Worm (Caenorhabditis elegans) whole organism, young adult: ENCODE results near the gene C07D10.5.

ENCODE experiments used
- F23B12.7 ChIP-seq: sonication (generic microtip); optimal IDR thresholded peaks from 2 replicates; lab custom pipeline; 2017; ENCODE audit warnings: missing genetic modification characterization, mild to moderate bottlenecking, missing compliant biosample characterization, antibody characterized with exemption, moderate library complexity; ENCODE audit not compliant: insufficient read depth
- F39B2.1 ChIP-seq: fragments of 200-800 bp; sonication (Bioruptor generic); IDR thresholded peaks from 2 replicates; pipeline ENCODE4 v1.3.6; 2022; ENCODE audit warnings: missing genetic modification reagents, missing genetic modification characterization, missing compliant biosample characterization
- F55B11.4 ChIP-seq: sonication (generic microtip); optimal IDR thresholded peaks from 2 replicates; lab custom pipeline; 2016; ENCODE audit warnings: missing compliant biosample characterization, missing genetic modification characterization, borderline replicate concordance; ENCODE audit not compliant: insufficient read depth
- T07F8.4 ChIP-seq: sonication (generic microtip); optimal IDR thresholded peaks from 2 replicates; lab custom pipeline; 2016; ENCODE audit warnings: mild to moderate bottlenecking, missing genetic modification characterization, moderate library complexity, missing compliant biosample characterization
- Y53F4B.3 ChIP-seq: fragments of 200-800 bp; sonication (Bioruptor generic); IDR thresholded peaks from 2 replicates; pipeline ENCODE4 v1.3.6; 2022; ENCODE audit warnings: missing genetic modification reagents, missing genetic modification characterization, missing compliant biosample characterization
- Y53G8AR.9 ChIP-seq: fragments of 200-800 bp; sonication (Bioruptor generic); conservative IDR thresholded peaks from 2 replicates; pipeline ENCODE4 v1.3.6; 2022; ENCODE audit warnings: missing genetic modification reagents, missing genetic modification characterization, missing compliant biosample characterization
- Y67H2A.10 ChIP-seq: fragments of 200-800 bp; sonication (Bioruptor generic); conservative IDR thresholded peaks from 2 replicates; pipeline ENCODE4 v1.3.6; 2022; ENCODE audit warnings: missing genetic modification reagents, missing genetic modification characterization, missing compliant biosample characterization
- ZK185.1 ChIP-seq: sonication (generic microtip); optimal IDR thresholded peaks from 2 replicates; lab custom pipeline; 2016; ENCODE audit warnings: mild to moderate bottlenecking, missing genetic modification characterization, missing compliant biosample characterization; ENCODE audit not compliant: poor library complexity, severe bottlenecking
- athp-1 ChIP-seq: sonication (generic microtip); optimal IDR thresholded peaks from 2 replicates; lab custom pipeline; 2017; ENCODE audit warnings: mild to moderate bottlenecking, missing genetic modification characterization, missing compliant biosample characterization
- bed-1 ChIP-seq: fragments of 200-800 bp; sonication (Bioruptor generic); IDR thresholded peaks from 2 replicates; pipeline ENCODE4 v1.3.6; 2022; ENCODE audit warnings: missing genetic modification reagents, missing genetic modification characterization, missing compliant biosample characterization
- ccch-3 ChIP-seq: fragments of 200-800 bp; sonication (Bioruptor generic); optimal IDR thresholded peaks from 2 replicates; lab custom pipeline; 2018; ENCODE audit warnings: mild to moderate bottlenecking, missing genetic modification characterization, missing compliant biosample characterization
- cebp-1 ChIP-seq, 2 experiments: fragments of 200-800 bp in 1 of 2; sonication (Bioruptor generic) in 1 of 2; sonication (generic microtip) in 1 of 2; IDR thresholded peaks in 1 of 2; optimal IDR thresholded peaks in 1 of 2; 2 replicates each; pipeline versions ENCODE4 v1.3.6 to Lab custom; 2017 to 2022; ENCODE audit warnings: missing compliant biosample characterization in 2 of 2, missing genetic modification characterization in 2 of 2, mild to moderate bottlenecking in 1 of 2, missing genetic modification reagents in 1 of 2, moderate library complexity in 1 of 2
- chd-7 ChIP-seq: sonication (generic microtip); optimal IDR thresholded peaks from 2 replicates; lab custom pipeline; 2016; ENCODE audit warnings: mild to moderate bottlenecking, missing genetic modification characterization, moderate library complexity, missing compliant biosample characterization
- efl-1 ChIP-seq: fragments of 150-350 bp; optimal IDR thresholded peaks from 2 replicates; lab custom pipeline; 2014; ENCODE audit warnings: missing biosample characterization, missing genetic modification reagents, missing genetic modification characterization
- hlh-12 ChIP-seq: sonication (generic microtip); optimal IDR thresholded peaks from 2 replicates; lab custom pipeline; 2016; ENCODE audit warnings: missing genetic modification characterization, missing compliant biosample characterization
- hlh-26 ChIP-seq: fragments of 200-800 bp; sonication (Bioruptor generic); conservative IDR thresholded peaks from 2 replicates; pipeline ENCODE4 v1.3.6; 2022; ENCODE audit warnings: missing genetic modification reagents, missing genetic modification characterization, missing compliant biosample characterization
- hmg-1.2 ChIP-seq: fragments of 200-800 bp; sonication (Bioruptor generic); IDR thresholded peaks from 2 replicates; pipeline ENCODE4 v1.3.6; 2022; ENCODE audit warnings: missing genetic modification reagents, missing genetic modification characterization, missing compliant biosample characterization
- hsf-1 ChIP-seq: fragments of 200-800 bp; sonication (Bioruptor generic); IDR thresholded peaks from 2 replicates; pipeline ENCODE4 v1.3.6; 2022; ENCODE audit warnings: missing genetic modification reagents, missing genetic modification characterization, missing compliant biosample characterization
- lin-40 ChIP-seq: sonication (generic microtip); optimal IDR thresholded peaks from 2 replicates; lab custom pipeline; 2016; ENCODE audit warnings: missing genetic modification characterization, mild to moderate bottlenecking, missing compliant biosample characterization, missing genotype, missing genetic modification reagents
- lin-54 ChIP-seq: fragments of 200-800 bp; sonication (Bioruptor generic); optimal IDR thresholded peaks from 2 replicates; lab custom pipeline; 2018; ENCODE audit warnings: mild to moderate bottlenecking, missing genetic modification characterization, missing compliant biosample characterization
- lsl-1 ChIP-seq: fragments of 200-800 bp; sonication (Bioruptor generic); optimal IDR thresholded peaks from 2 replicates; lab custom pipeline; 2018; ENCODE audit warnings: mild to moderate bottlenecking, missing genetic modification characterization, moderate library complexity, missing compliant biosample characterization
- lsy-27 ChIP-seq: sonication (generic microtip); optimal IDR thresholded peaks from 2 replicates; lab custom pipeline; 2017; ENCODE audit warnings: missing genetic modification characterization, mild to moderate bottlenecking, missing compliant biosample characterization, antibody characterized with exemption, missing genotype, borderline replicate concordance; ENCODE audit not compliant: insufficient read depth
- madf-10 ChIP-seq: sonication (generic microtip); optimal IDR thresholded peaks from 2 replicates; lab custom pipeline; 2016; ENCODE audit warnings: mild to moderate bottlenecking, missing genetic modification characterization, missing compliant biosample characterization
- madf-3 ChIP-seq: fragments of 200-800 bp; sonication (Bioruptor generic); IDR thresholded peaks from 2 replicates; pipeline ENCODE4 v1.3.6; 2022; ENCODE audit warnings: missing genetic modification reagents, missing genetic modification characterization, missing compliant biosample characterization
- madf-6 ChIP-seq: fragments of 200-800 bp; sonication (Bioruptor generic); IDR thresholded peaks from 2 replicates; pipeline ENCODE4 v1.3.6; 2022; ENCODE audit warnings: missing genetic modification reagents, missing genetic modification characterization, missing compliant biosample characterization
- madf-8 ChIP-seq: fragments of 200-800 bp; sonication (Bioruptor generic); conservative IDR thresholded peaks from 2 replicates; pipeline ENCODE4 v1.3.6; 2022; ENCODE audit warnings: missing genetic modification reagents, missing genetic modification characterization, missing compliant biosample characterization
- mes-4 ChIP-seq: sonication (generic microtip); optimal IDR thresholded peaks from 2 replicates; lab custom pipeline; 2016; ENCODE audit warnings: missing genotype, missing genetic modification characterization, missing compliant biosample characterization
- mxl-1 ChIP-seq: sonication (generic microtip); optimal IDR thresholded peaks from 2 replicates; lab custom pipeline; 2016; ENCODE audit warnings: missing genetic modification characterization, missing compliant biosample characterization
- nfya-1 ChIP-seq: sonication (generic microtip); optimal IDR thresholded peaks from 2 replicates; lab custom pipeline; 2017; ENCODE audit warnings: antibody characterized with exemption, missing compliant biosample characterization, missing genetic modification characterization, borderline replicate concordance; ENCODE audit not compliant: insufficient read depth
- nhr-27 ChIP-seq: fragments of 200-800 bp; sonication (Bioruptor generic); optimal IDR thresholded peaks from 2 replicates; lab custom pipeline; 2018; ENCODE audit warnings: mild to moderate bottlenecking, missing genetic modification characterization, moderate library complexity, missing compliant biosample characterization
- rec-8 ChIP-seq, 2 experiments: sonication (generic microtip); optimal IDR thresholded peaks; 2 replicates each; lab custom pipeline; 2016; ENCODE audit warnings: mild to moderate bottlenecking in 2 of 2, missing genetic modification characterization in 2 of 2, missing genetic modification reagents in 2 of 2, missing genotype in 2 of 2, missing biosample characterization in 1 of 2, missing compliant biosample characterization in 1 of 2, moderate library complexity in 1 of 2
- repo-1 ChIP-seq: sonication (generic microtip); optimal IDR thresholded peaks from 2 replicates; lab custom pipeline; 2017; ENCODE audit warnings: mild to moderate bottlenecking, missing genetic modification characterization, missing compliant biosample characterization
- snpc-1.1 ChIP-seq: sonication (generic microtip); optimal IDR thresholded peaks from 2 replicates; lab custom pipeline; 2017; ENCODE audit warnings: missing genetic modification characterization, mild to moderate bottlenecking, missing compliant biosample characterization, antibody characterized with exemption, moderate library complexity, missing genotype, missing genetic modification reagents; ENCODE audit not compliant: insufficient read depth
- tbx-9 ChIP-seq: sonication (generic microtip); optimal IDR thresholded peaks from 2 replicates; lab custom pipeline; 2016; ENCODE audit warnings: borderline replicate concordance, missing genetic modification characterization, inconsistent platforms, missing compliant biosample characterization
- unc-62 ChIP-seq: fragments of 150-350 bp; optimal IDR thresholded peaks from 2 replicates; lab custom pipeline; 2014; ENCODE audit warnings: missing biosample characterization, missing genetic modification reagents, missing genetic modification characterization
- xnd-1 ChIP-seq: sonication (generic microtip); optimal IDR thresholded peaks from 2 replicates; lab custom pipeline; 2016; ENCODE audit warnings: missing genotype, missing genetic modification reagents, missing genetic modification characterization, missing compliant biosample characterization

The C07D10.5 gene

DNA sequence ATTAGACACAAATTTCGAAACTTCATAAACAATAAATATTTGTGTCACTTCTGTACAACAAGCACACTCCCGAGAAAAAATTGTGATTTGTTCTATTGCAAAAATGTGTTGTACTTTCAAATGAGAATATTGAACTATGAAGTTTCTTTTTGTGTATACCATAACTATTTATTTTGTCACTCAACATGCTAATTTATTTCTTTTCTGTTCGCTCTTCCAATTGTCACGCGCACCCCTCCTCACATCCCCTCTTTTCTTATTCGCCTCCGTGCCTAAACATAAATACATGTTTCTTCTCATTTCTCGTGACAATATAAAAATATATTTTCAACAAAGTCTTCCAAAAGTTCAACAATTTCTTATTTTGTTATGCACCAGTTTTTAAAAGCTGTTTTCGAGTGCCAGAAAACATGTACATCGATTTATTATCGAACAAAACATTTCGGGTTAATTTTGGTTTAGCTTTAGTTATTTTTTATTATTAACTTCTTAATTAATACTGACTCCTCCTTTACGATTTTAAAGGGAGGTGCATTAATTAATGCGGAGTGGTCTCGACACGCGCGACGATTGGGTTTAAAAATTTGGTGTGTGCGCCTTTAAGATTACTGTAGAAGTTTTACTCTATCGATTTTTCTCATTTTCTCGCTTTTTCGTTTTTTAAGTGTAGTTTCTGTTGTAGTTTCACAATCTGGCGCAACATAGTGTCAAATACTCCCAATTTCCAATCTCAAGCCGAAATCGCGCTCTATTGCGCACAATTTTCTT, 12.7 kb downstream of the C07D10.5 start (continued):
- no peak for TF ChIP-seq ccch-3 (GFP tag; lab: Kevin White, UChicago)
- peak; percentile 87 for TF ChIP-seq madf-6 (GFP tag; lab: Robert Waterston, UW)
- no peak for TF ChIP-seq rec-8 (tag; optimal IDR thresholded peaks at IDR 0.05; lab: Kevin White, UChicago)
- no peak for TF ChIP-seq hmg-1.2 (GFP tag; lab: Robert Waterston, UW)
- peak; percentile 25 for TF ChIP-seq efl-1 (GFP tag; lab: Kevin White, UChicago)
- no peak for TF ChIP-seq T07F8.4 (tag; lab: Kevin White, UChicago)
- TF ChIP-seq nhr-27 = no peak
- TF ChIP-seq lin-54 (GFP tag; lab: Kevin White, UChicago) = no peak
- TF ChIP-seq hsf-1 = no peak
- TF ChIP-seq unc-62 (GFP tag; lab: Kevin White, UChicago) = peak; percentile 45
- TF ChIP-seq chd-7 (tag; lab: Kevin White, UChicago) = no peak
- TF ChIP-seq madf-8 (GFP tag; lab: Robert Waterston, UW) = peak; percentile 70; the same call in 1 of the 2 replicates
- TF ChIP-seq snpc-1.1 (tag; lab: Kevin White, UChicago) = no peak
- TF ChIP-seq tbx-9 = no peak
- TF ChIP-seq madf-3 (GFP tag; lab: Robert Waterston, UW) = no peak
- TF ChIP-seq lin-40 = no peak
- TF ChIP-seq Y53F4B.3 (GFP tag; lab: Robert Waterston, UW) = no peak
- no peak for TF ChIP-seq lsy-27 (tag; lab: Kevin White, UChicago)
- no peak for TF ChIP-seq Y53G8AR.9 (GFP tag; lab: Robert Waterston, UW)
- TF ChIP-seq repo-1 (tag; lab: Kevin White, UChicago) = no peak
- TF ChIP-seq athp-1 (tag; lab: Kevin White, UChicago) = no peak
- no peak for TF ChIP-seq cebp-1 (GFP tag; IDR thresholded peaks at IDR 0.05; lab: Robert Waterston, UW)
- TF ChIP-seq cebp-1 (tag; optimal IDR thresholded peaks at IDR 0.05; lab: Kevin White, UChicago) = peak; percentile 3

DNA sequence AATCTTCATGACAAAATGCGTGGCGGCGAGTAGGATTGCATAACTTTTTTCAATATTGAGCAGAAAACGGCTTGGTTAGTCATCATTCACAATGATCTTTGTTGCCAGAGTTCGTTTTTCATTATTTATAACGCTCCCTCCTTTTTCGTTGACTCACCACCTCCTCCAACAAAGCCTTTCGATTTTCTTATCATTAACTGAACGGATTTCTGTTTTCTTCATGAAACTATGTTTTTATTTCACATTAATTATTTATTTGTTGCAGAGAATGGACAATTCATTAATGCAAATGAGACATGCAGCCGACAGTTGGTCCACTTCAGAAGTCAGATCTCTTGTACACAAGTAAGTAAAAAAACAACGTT, 13.3 kb downstream of the C07D10.5 start, which contains the start of gene bath-44:
Gene bath-44 (plus strand): TSS at position 266 of the 365 bp plus-strand sequence.
- TF ChIP-seq nfya-1 (tag; lab: Kevin White, UChicago) (no peak), hlh-26 (GFP tag; lab: Robert Waterston, UW) (no peak), F39B2.1 (no peak), lsl-1 (GFP tag; lab: Kevin White, UChicago) (no peak)

ce11 chrII:7396081-7396480, 14.7 kb downstream of the C07D10.5 start:
- TF ChIP-seq hlh-12 (tag; lab: Kevin White, UChicago) (no peak), mxl-1 (no peak), F23B12.7 (tag; lab: Kevin White, UChicago) (no peak), Y67H2A.10 (GFP tag; lab: Robert Waterston, UW) (no peak), ZK185.1 (tag; lab: Kevin White, UChicago) (no peak), bed-1 (GFP tag; lab: Robert Waterston, UW) (no peak), madf-10 (tag; lab: Kevin White, UChicago) (no peak), lsy-27 (tag; lab: Kevin White, UChicago) (no peak), mes-4 (no peak), xnd-1 (tag; lab: Kevin White, UChicago) (no peak), F55B11.4 (tag; lab: Kevin White, UChicago) (no peak), ccch-3 (GFP tag; lab: Kevin White, UChicago) (no peak)
